Fruit fly (Drosophila melanogaster) whole organism, prepupa: Measurements from ENCODE around the gene P5CDh2.

ENCODE experiments used
- CG16779 ChIP-seq: fragments of 200-800 bp; sonication (Bioruptor generic); optimal IDR thresholded peaks from 3 replicates; lab custom pipeline; 2017; ENCODE audit warnings: missing biosample characterization, mild to moderate bottlenecking, missing genetic modification characterization
- Ets21C ChIP-seq: fragments of 200-800 bp; sonication (Bioruptor generic); optimal IDR thresholded peaks from 3 replicates; lab custom pipeline; 2016; ENCODE audit warnings: missing biosample characterization, missing genetic modification characterization
- achi ChIP-seq: fragments of 200-800 bp; sonication (Bioruptor generic); optimal IDR thresholded peaks from 3 replicates; lab custom pipeline; 2016; ENCODE audit warnings: missing biosample characterization, missing genetic modification characterization
- dsx ChIP-seq: fragments of 200-800 bp; optimal IDR thresholded peaks from 3 replicates; lab custom pipeline; 2019; ENCODE audit warnings: missing biosample characterization, mild to moderate bottlenecking, missing genetic modification characterization, moderate library complexity; ENCODE audit not compliant: poor library complexity, severe bottlenecking

DNA sequence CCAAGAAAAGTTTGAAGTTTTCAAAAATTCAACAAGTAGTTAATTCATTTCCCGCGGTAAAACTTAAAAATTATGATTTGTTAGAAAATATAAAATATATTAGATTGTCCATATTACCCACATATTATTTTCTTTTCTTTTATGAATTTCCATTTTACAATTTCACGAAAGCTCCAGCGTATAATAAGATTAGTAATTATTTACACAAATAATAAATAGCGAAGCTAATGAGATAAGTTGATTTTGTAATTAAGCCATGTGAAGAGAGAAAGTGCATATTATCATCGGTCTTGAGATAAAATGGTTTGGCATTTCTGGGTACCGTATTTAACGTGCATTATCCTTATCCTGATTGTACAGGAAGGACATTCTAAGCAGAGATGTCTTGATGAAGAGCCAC lies 33.8 kb downstream of the P5CDh2 start, which contains the start of gene Qsox3:
- no peak for TF ChIP-seq Ets21C (GFP tag; lab: Kevin White, UChicago)
- no peak for TF ChIP-seq achi
- no peak for TF ChIP-seq dsx (GFP tag; lab: Kevin White, UChicago)
- TF ChIP-seq CG16779 (tag; lab: Kevin White, UChicago): no peak
